Worm (Caenorhabditis elegans) whole organism, L2 larva: ENCODE results near the gene Y46G5A.7.

Source experiments
- C34F6.9 ChIP-seq: fragments of 150-350 bp; optimal IDR thresholded peaks from 2 replicates; lab custom pipeline; 2014; ENCODE audit warnings: missing biosample characterization, missing genetic modification characterization
- R02D3.7 ChIP-seq: fragments of 150-350 bp; optimal IDR thresholded peaks from 2 replicates; lab custom pipeline; 2014; ENCODE audit warnings: missing biosample characterization, missing genetic modification characterization
- ZK546.5 ChIP-seq: sonication (generic microtip); optimal IDR thresholded peaks from 2 replicates; lab custom pipeline; 2017; ENCODE audit warnings: missing biosample characterization, missing genetic modification characterization
- alr-1 ChIP-seq: fragments of 150-350 bp; optimal IDR thresholded peaks from 2 replicates; lab custom pipeline; 2014; ENCODE audit warnings: missing biosample characterization, missing genetic modification characterization
- aly-2 ChIP-seq: fragments of 150-350 bp; optimal IDR thresholded peaks from 2 replicates; lab custom pipeline; 2014; ENCODE audit warnings: missing biosample characterization, missing genetic modification characterization
- ama-1 ChIP-seq: fragments of 150-350 bp; optimal IDR thresholded peaks from 2 replicates; lab custom pipeline; 2018; ENCODE audit warnings: inconsistent platforms
- blmp-1 ChIP-seq: sonication (generic microtip); optimal IDR thresholded peaks from 2 replicates; lab custom pipeline; 2017; ENCODE audit warnings: missing genetic modification characterization, mild to moderate bottlenecking, missing compliant biosample characterization, antibody characterized with exemption, moderate library complexity; ENCODE audit not compliant: insufficient read depth
- ceh-16 ChIP-seq: fragments of 150-350 bp; optimal IDR thresholded peaks from 2 replicates; lab custom pipeline; 2014; ENCODE audit warnings: missing biosample characterization, missing genetic modification characterization
- ceh-82 ChIP-seq: fragments of 150-350 bp; optimal IDR thresholded peaks from 2 replicates; lab custom pipeline; 2014; ENCODE audit warnings: missing biosample characterization, missing genetic modification characterization
- crh-2 ChIP-seq: sonication (generic microtip); optimal IDR thresholded peaks from 2 replicates; lab custom pipeline; 2017; ENCODE audit warnings: missing biosample characterization, missing genetic modification characterization
- dmd-4 ChIP-seq: sonication (generic microtip); optimal IDR thresholded peaks from 2 replicates; lab custom pipeline; 2017; ENCODE audit warnings: missing biosample characterization, missing genetic modification characterization
- elt-3 ChIP-seq: sonication (generic microtip); optimal IDR thresholded peaks from 2 replicates; lab custom pipeline; 2017; ENCODE audit warnings: missing biosample characterization, missing genetic modification characterization
- fos-1 ChIP-seq: fragments of 150-350 bp; optimal IDR thresholded peaks from 2 replicates; lab custom pipeline; 2014; ENCODE audit warnings: missing biosample characterization, missing genetic modification characterization
- gmeb-1 ChIP-seq: fragments of 150-350 bp; optimal IDR thresholded peaks from 2 replicates; lab custom pipeline; 2014; ENCODE audit warnings: missing biosample characterization, missing genetic modification characterization
- lin-11 ChIP-seq: fragments of 150-350 bp; sonication (generic microtip); optimal IDR thresholded peaks from 2 replicates; lab custom pipeline; 2014; ENCODE audit warnings: missing biosample characterization, missing genetic modification characterization, inconsistent platforms, mixed read lengths
- lin-13 ChIP-seq: fragments of 150-350 bp; optimal IDR thresholded peaks from 2 replicates; lab custom pipeline; 2014; ENCODE audit warnings: missing biosample characterization, missing genetic modification reagents, missing genetic modification characterization
- lin-39 ChIP-seq: fragments of 150-350 bp; optimal IDR thresholded peaks from 2 replicates; lab custom pipeline; 2014; ENCODE audit warnings: missing biosample characterization, missing genetic modification reagents, missing genetic modification characterization
- lsy-2 ChIP-seq, 2 experiments: fragments of 150-350 bp in 1 of 2; sonication (generic microtip) in 1 of 2; optimal IDR thresholded peaks; 2 replicates each; lab custom pipeline; 2014 to 2017; ENCODE audit warnings: missing biosample characterization in 2 of 2, missing genetic modification characterization in 2 of 2
- mab-5 ChIP-seq: fragments of 150-350 bp; optimal IDR thresholded peaks from 2 replicates; lab custom pipeline; 2014; ENCODE audit warnings: missing biosample characterization, missing genetic modification characterization
- mbf-1 ChIP-seq: sonication (generic microtip); optimal IDR thresholded peaks from 2 replicates; lab custom pipeline; 2017; ENCODE audit warnings: missing biosample characterization, missing genetic modification characterization
- nhr-10 ChIP-seq: sonication (generic microtip); optimal IDR thresholded peaks from 2 replicates; lab custom pipeline; 2017; ENCODE audit warnings: missing biosample characterization, missing genetic modification characterization
- nhr-12 ChIP-seq: fragments of 150-350 bp; optimal IDR thresholded peaks from 2 replicates; lab custom pipeline; 2014; ENCODE audit warnings: missing biosample characterization, missing genetic modification characterization
- nhr-129 ChIP-seq: fragments of 150-350 bp; optimal IDR thresholded peaks from 2 replicates; lab custom pipeline; 2014; ENCODE audit warnings: missing biosample characterization, missing genetic modification characterization
- nhr-21 ChIP-seq: fragments of 150-350 bp; optimal IDR thresholded peaks from 2 replicates; lab custom pipeline; 2014; ENCODE audit warnings: missing biosample characterization, missing genetic modification characterization
- nhr-23 ChIP-seq: fragments of 150-350 bp; optimal IDR thresholded peaks from 2 replicates; lab custom pipeline; 2014; ENCODE audit warnings: missing biosample characterization, missing genetic modification reagents, missing genetic modification characterization
- nhr-237 ChIP-seq: fragments of 150-350 bp; optimal IDR thresholded peaks from 2 replicates; lab custom pipeline; 2014; ENCODE audit warnings: missing biosample characterization, missing genetic modification characterization
- nhr-25 ChIP-seq: fragments of 150-350 bp; sonication (generic microtip); optimal IDR thresholded peaks from 3 replicates; lab custom pipeline; 2014; ENCODE audit warnings: missing biosample characterization, missing genetic modification characterization
- nhr-6 ChIP-seq: fragments of 150-350 bp; optimal IDR thresholded peaks from 2 replicates; lab custom pipeline; 2014; ENCODE audit warnings: missing biosample characterization, missing genetic modification characterization
- peb-1 ChIP-seq: fragments of 150-350 bp; optimal IDR thresholded peaks from 2 replicates; lab custom pipeline; 2014; ENCODE audit warnings: missing biosample characterization, missing genetic modification characterization
- sem-4 ChIP-seq: fragments of 150-350 bp; optimal IDR thresholded peaks from 2 replicates; lab custom pipeline; 2014; ENCODE audit warnings: missing biosample characterization, missing genetic modification reagents, missing genetic modification characterization
- sma-3 ChIP-seq: sonication (generic microtip); optimal IDR thresholded peaks from 2 replicates; lab custom pipeline; 2016; ENCODE audit warnings: missing genetic modification reagents, missing genetic modification characterization, missing compliant biosample characterization
- sma-9 ChIP-seq, 2 experiments: fragments of 150-350 bp in 1 of 2; sonication (generic microtip) in 1 of 2; optimal IDR thresholded peaks; 2 replicates each; lab custom pipeline; 2014 to 2016; ENCODE audit warnings: missing genetic modification characterization in 2 of 2, mild to moderate bottlenecking in 1 of 2, missing biosample characterization in 1 of 2, missing compliant biosample characterization in 1 of 2, missing genetic modification reagents in 1 of 2, moderate library complexity in 1 of 2
- snpc-4 ChIP-seq: fragments of 150-350 bp; optimal IDR thresholded peaks from 2 replicates; lab custom pipeline; 2014; ENCODE audit warnings: missing biosample characterization, missing genetic modification characterization
- unc-55 ChIP-seq: fragments of 150-350 bp; sonication (generic microtip); optimal IDR thresholded peaks from 3 replicates; lab custom pipeline; 2014; ENCODE audit warnings: missing biosample characterization, missing genetic modification reagents, missing genetic modification characterization
- zag-1 ChIP-seq: fragments of 150-350 bp; optimal IDR thresholded peaks from 2 replicates; lab custom pipeline; 2014; ENCODE audit warnings: missing biosample characterization, missing genetic modification characterization
- ztf-1 ChIP-seq: fragments of 200-800 bp; sonication (Bioruptor generic); conservative IDR thresholded peaks from 2 replicates; pipeline ENCODE4 v1.3.6; 2022; ENCODE audit warnings: missing genetic modification characterization, missing compliant biosample characterization
- ztf-11 ChIP-seq: sonication (generic microtip); optimal IDR thresholded peaks from 2 replicates; lab custom pipeline; 2017; ENCODE audit warnings: missing biosample characterization, missing genetic modification characterization

Y46G5A.7 gene

DNA sequence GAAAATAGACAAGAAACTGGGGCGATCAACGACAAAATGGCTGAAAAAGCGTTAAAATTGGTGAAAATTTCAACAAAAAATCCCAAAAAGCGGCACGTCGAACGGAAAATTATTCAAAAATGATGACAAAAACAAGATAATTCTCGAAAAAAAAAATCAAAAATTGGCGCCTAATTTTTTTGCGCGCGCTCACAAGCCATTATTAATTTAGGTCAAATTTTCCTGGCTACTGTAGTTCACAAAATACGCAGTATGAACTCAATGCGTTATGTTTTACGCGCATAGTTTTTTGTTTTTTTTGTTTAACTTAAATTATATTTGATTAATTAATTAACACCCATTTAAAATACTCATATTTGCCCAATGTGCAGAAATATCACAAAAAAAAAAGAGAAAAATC, 16.8 kb downstream of the Y46G5A.7 start:
- TF ChIP-seq dmd-4 (no peak), ztf-11 (tag; lab: Kevin White, UChicago) (no peak), zag-1 (tag; lab: Kevin White, UChicago) (no peak), lsy-2 (tag; optimal IDR thresholded peaks at IDR 0.05; lab: Kevin White, UChicago) (no peak), C34F6.9 (no peak), lin-13 (GFP tag; lab: Kevin White, UChicago) (no peak), lin-39 (tag; lab: Kevin White, UChicago) (no peak)

- TF ChIP-seq lin-13 (GFP tag; lab: Kevin White, UChicago) (peak; percentile 49), nhr-23 (no peak), sem-4 (tag; lab: Kevin White, UChicago) (peak; percentile 15), crh-2 (peak; percentile 49), sma-9 (GFP tag; optimal IDR thresholded peaks at IDR 0.05; lab: Kevin White, UChicago) (peak; percentile 27), sma-9 (tag; optimal IDR thresholded peaks at IDR 0.05; lab: Kevin White, UChicago) (no peak), snpc-4 (tag; lab: Kevin White, UChicago) (peak; percentile 6), C34F6.9 (peak; percentile 71), ceh-82 (tag; lab: Kevin White, UChicago) (no peak), blmp-1 (tag; lab: Kevin White, UChicago) (no peak), unc-55 (GFP tag; lab: Kevin White, UChicago) (peak; percentile 82), lsy-2 (tag; optimal IDR thresholded peaks at IDR 0.05; lab: Kevin White, UChicago) (peak; percentile 26 to 73), mab-5 (tag; lab: Kevin White, UChicago) (no peak), sma-3 (no peak), nhr-129 (tag; lab: Kevin White, UChicago) (peak; percentile 56), gmeb-1 (tag; lab: Kevin White, UChicago) (peak; percentile 75), nhr-25 (peak; percentile 44)
- TF ChIP-seq, all 48 proteins: peak for 11
These were observed 17.6 kb downstream of the Y46G5A.7 start, which contains the start of gene pisy-1 for ce11 chrII:12738284-12739201. TSS of gene pisy-1 (minus strand) at chrII:12738334.

DNA sequence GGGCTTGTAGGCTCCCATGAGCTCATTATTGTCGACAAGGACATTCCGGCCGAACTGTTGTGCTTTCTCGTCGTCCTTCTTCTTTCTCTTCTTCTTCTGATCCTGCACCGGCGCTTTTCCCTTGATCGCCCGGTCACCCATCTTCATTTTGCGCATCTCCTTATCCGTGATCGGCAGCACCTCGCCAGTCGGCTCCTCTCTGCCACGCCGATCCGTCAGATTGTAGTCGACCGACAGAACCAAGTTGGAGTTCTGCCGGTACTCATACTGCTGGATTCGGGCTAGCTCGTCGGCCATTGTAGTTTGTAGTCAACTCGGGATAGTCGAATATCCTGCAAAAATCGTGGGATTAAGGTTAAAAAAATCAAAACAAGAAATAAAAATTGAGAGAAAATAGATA, 19.6 kb downstream of the Y46G5A.7 start, which contains the start of gene snrp-200:
Gene snrp-200, minus strand, starts transcription at position 332 of the 400 bp plus-strand sequence.
- TF ChIP-seq fos-1 (tag; lab: Kevin White, UChicago) = no peak
- no peak for TF ChIP-seq ztf-11 (tag; lab: Kevin White, UChicago)
- no peak for TF ChIP-seq nhr-6 (tag; lab: Kevin White, UChicago)
- TF ChIP-seq peb-1 (tag; lab: Kevin White, UChicago) = no peak
- no peak for TF ChIP-seq nhr-12 (tag; lab: Kevin White, UChicago)

DNA sequence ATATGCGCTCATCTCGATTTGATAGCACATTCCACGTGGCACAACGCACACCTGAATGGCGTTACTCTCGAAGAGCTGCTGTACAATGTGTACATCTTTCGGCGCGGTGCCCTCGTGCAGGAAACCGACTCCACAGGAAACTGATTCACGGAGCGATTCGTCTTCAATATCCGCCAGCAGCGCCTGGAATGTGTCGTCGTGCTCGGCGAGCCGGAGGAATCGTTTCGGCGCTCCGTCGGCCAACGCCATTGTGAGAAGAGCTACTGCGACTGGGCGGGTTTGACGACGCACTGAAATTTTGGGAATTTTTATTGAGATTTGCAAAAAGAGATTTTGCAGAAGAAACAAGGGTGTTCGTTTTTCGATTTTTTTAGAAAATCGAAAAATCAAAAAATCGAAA, 26.2 kb downstream of the Y46G5A.7 start:
- TF ChIP-seq peb-1 (tag; lab: Kevin White, UChicago) (no peak), zag-1 (tag; lab: Kevin White, UChicago) (no peak), C34F6.9 (no peak), ceh-16 (no peak), lin-11 (tag; lab: Kevin White, UChicago) (no peak), lin-39 (tag; lab: Kevin White, UChicago) (no peak), ZK546.5 (tag; lab: Kevin White, UChicago) (no peak)

DNA sequence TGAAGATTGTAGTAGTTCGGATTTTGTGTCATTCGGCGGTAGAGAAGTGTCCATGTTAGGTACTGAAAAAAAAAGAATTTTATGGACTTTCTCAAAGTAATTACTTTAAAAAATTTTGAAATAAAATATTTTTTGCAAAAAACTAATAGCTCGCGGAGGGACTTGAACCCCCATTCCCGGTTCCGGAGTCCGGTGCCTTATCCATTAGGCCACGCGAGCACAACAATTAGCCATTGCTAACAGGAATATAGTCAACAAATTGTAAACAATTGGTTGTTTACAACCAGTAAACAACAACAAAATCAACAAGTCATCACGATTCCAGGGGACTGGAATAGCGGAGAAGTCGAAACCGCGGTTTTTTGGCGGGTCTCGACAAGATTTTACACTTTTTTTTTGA, 27.5 kb downstream of the Y46G5A.7 start:
- TF ChIP-seq ceh-16 (no peak), alr-1 (tag; lab: Kevin White, UChicago) (no peak), ztf-1 (no peak)

DNA sequence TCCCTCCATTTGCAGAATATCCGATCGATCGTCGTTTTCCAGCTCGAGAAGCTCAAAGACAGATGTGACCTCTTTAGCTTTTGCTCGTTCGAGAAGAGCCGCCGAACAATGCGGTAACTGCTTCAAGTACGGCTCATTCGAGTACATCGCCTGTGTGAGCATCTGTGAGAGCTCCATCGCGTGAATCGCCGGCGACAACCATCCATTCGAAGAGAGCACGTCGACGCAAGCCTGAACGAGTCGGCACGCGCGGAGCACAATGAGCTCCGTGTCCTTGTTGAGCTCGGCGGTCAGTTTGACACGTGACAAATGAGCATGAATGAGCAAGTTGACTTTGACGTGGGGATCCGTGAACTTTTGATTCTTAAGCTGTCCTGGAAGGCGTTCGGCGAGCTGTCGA, 28.3 kb downstream of the Y46G5A.7 start:
- TF ChIP-seq R02D3.7 (tag; lab: Kevin White, UChicago) (no peak), aly-2 (tag; lab: Kevin White, UChicago) (no peak), nhr-21 (no peak), alr-1 (tag; lab: Kevin White, UChicago) (no peak), blmp-1 (tag; lab: Kevin White, UChicago) (no peak), nhr-237 (tag; lab: Kevin White, UChicago) (no peak), ceh-82 (tag; lab: Kevin White, UChicago) (no peak), sma-3 (no peak), elt-3 (tag; lab: Kevin White, UChicago) (no peak), mbf-1 (tag; lab: Kevin White, UChicago) (no peak), snpc-4 (tag; lab: Kevin White, UChicago) (no peak), nhr-129 (tag; lab: Kevin White, UChicago) (no peak), nhr-10 (tag; lab: Kevin White, UChicago) (no peak), mab-5 (tag; lab: Kevin White, UChicago) (no peak), dmd-4 (no peak), ama-1 (lab: Kevin White, UChicago) (no peak), peb-1 (tag; lab: Kevin White, UChicago) (no peak), nhr-25 (no peak)
